Worm (Caenorhabditis elegans) whole organism, mixed stage, embryonic: ENCODE data around the gene ctsa-4.1.

Experiments
- bed-3 ChIP-seq: fragments of 200-800 bp; sonication (Bioruptor generic); optimal IDR thresholded peaks from 3 replicates; lab custom pipeline; 2018; ENCODE audit warnings: mild to moderate bottlenecking, missing genetic modification characterization, moderate library complexity, missing compliant biosample characterization
- ceh-83 ChIP-seq: fragments of 200-800 bp; sonication (Bioruptor generic); optimal IDR thresholded peaks from 2 replicates; lab custom pipeline; 2018; ENCODE audit warnings: mild to moderate bottlenecking, missing genetic modification characterization, missing compliant biosample characterization
- ces-1 ChIP-seq: fragments of 150-350 bp; optimal IDR thresholded peaks from 2 replicates; lab custom pipeline; 2014; ENCODE audit warnings: missing biosample characterization, missing genetic modification reagents, missing genetic modification characterization
- cnd-1 ChIP-seq: fragments of 200-800 bp; sonication (Bioruptor generic); optimal IDR thresholded peaks from 2 replicates; lab custom pipeline; 2018; ENCODE audit warnings: mild to moderate bottlenecking, missing genetic modification characterization, missing compliant biosample characterization
- drap-1 ChIP-seq: fragments of 200-800 bp; sonication (Bioruptor generic); optimal IDR thresholded peaks from 3 replicates; lab custom pipeline; 2018; ENCODE audit warnings: mild to moderate bottlenecking, missing genetic modification characterization, missing compliant biosample characterization
- elt-3 ChIP-seq: fragments of 150-350 bp; optimal IDR thresholded peaks from 2 replicates; lab custom pipeline; 2014; ENCODE audit warnings: missing biosample characterization, missing genetic modification characterization
- flh-1 ChIP-seq: fragments of 200-800 bp; sonication (Bioruptor generic); optimal IDR thresholded peaks from 2 replicates; lab custom pipeline; 2018; ENCODE audit warnings: mild to moderate bottlenecking, missing genetic modification characterization, moderate library complexity, missing compliant biosample characterization
- ham-2 ChIP-seq: fragments of 200-800 bp; sonication (Bioruptor generic); optimal IDR thresholded peaks from 2 replicates; lab custom pipeline; 2018; ENCODE audit warnings: mild to moderate bottlenecking, missing genetic modification characterization, missing compliant biosample characterization
- hlh-1 ChIP-seq: fragments of 150-350 bp; optimal IDR thresholded peaks from 2 replicates; lab custom pipeline; 2014; ENCODE audit warnings: missing biosample characterization, missing genetic modification reagents, missing genetic modification characterization
- lin-13 ChIP-seq: fragments of 150-350 bp; optimal IDR thresholded peaks from 2 replicates; lab custom pipeline; 2014; ENCODE audit warnings: missing biosample characterization, missing genetic modification characterization
- lin-32 ChIP-seq: fragments of 200-800 bp; sonication (Bioruptor generic); optimal IDR thresholded peaks from 2 replicates; lab custom pipeline; 2018; ENCODE audit warnings: mild to moderate bottlenecking, missing genetic modification characterization, missing compliant biosample characterization
- lsy-2 ChIP-seq: fragments of 150-350 bp; optimal IDR thresholded peaks from 2 replicates; lab custom pipeline; 2014; ENCODE audit warnings: missing biosample characterization, missing genetic modification characterization
- mab-5 ChIP-seq: fragments of 150-350 bp; optimal IDR thresholded peaks from 2 replicates; lab custom pipeline; 2014; ENCODE audit warnings: missing biosample characterization, missing genetic modification characterization
- mep-1 ChIP-seq: fragments of 150-350 bp; optimal IDR thresholded peaks from 2 replicates; lab custom pipeline; 2017; ENCODE audit warnings: missing biosample characterization, missing genetic modification reagents, missing genetic modification characterization, inconsistent platforms
- nhr-12 ChIP-seq: fragments of 150-350 bp; optimal IDR thresholded peaks from 2 replicates; lab custom pipeline; 2014; ENCODE audit warnings: missing biosample characterization, missing genetic modification characterization
- nhr-2 ChIP-seq: fragments of 150-350 bp; optimal IDR thresholded peaks from 2 replicates; lab custom pipeline; 2014; ENCODE audit warnings: missing biosample characterization, missing genetic modification characterization
- nhr-237 ChIP-seq: fragments of 150-350 bp; optimal IDR thresholded peaks from 2 replicates; lab custom pipeline; 2014; ENCODE audit warnings: missing biosample characterization, missing genetic modification characterization
- nhr-28 ChIP-seq: fragments of 150-350 bp; optimal IDR thresholded peaks from 2 replicates; lab custom pipeline; 2014; ENCODE audit warnings: missing biosample characterization, missing genetic modification characterization
- nhr-76 ChIP-seq: sonication (generic microtip); optimal IDR thresholded peaks from 2 replicates; lab custom pipeline; 2017; ENCODE audit warnings: missing biosample characterization, missing genetic modification characterization
- pha-4 ChIP-seq: fragments of 150-350 bp; optimal IDR thresholded peaks from 2 replicates; lab custom pipeline; 2018; ENCODE audit warnings: missing biosample characterization, missing genetic modification reagents, missing genetic modification characterization
- sem-2 ChIP-seq: fragments of 200-800 bp; sonication (Bioruptor generic); optimal IDR thresholded peaks from 2 replicates; lab custom pipeline; 2018; ENCODE audit warnings: mild to moderate bottlenecking, missing genetic modification characterization, missing compliant biosample characterization
- snpc-4 ChIP-seq: fragments of 150-350 bp; optimal IDR thresholded peaks from 2 replicates; lab custom pipeline; 2014; ENCODE audit warnings: missing biosample characterization, missing genetic modification characterization
- sptf-1 ChIP-seq: sonication (generic microtip); optimal IDR thresholded peaks from 2 replicates; lab custom pipeline; 2017; ENCODE audit warnings: mild to moderate bottlenecking, missing genetic modification characterization, moderate library complexity, missing compliant biosample characterization
- tbx-8 ChIP-seq: fragments of 200-800 bp; sonication (Bioruptor generic); optimal IDR thresholded peaks from 2 replicates; lab custom pipeline; 2018; ENCODE audit warnings: mild to moderate bottlenecking, missing genetic modification characterization, moderate library complexity, missing compliant biosample characterization
- unc-120 ChIP-seq: sonication (generic microtip); optimal IDR thresholded peaks from 2 replicates; lab custom pipeline; 2017; ENCODE audit warnings: missing genetic modification characterization, missing compliant biosample characterization; ENCODE audit not compliant: poor library complexity, severe bottlenecking
- ztf-11 ChIP-seq: fragments of 150-350 bp; optimal IDR thresholded peaks from 2 replicates; lab custom pipeline; 2014; ENCODE audit warnings: missing biosample characterization, missing genetic modification characterization

The ctsa-4.1 gene

ce11 chrII:6373361-6373760, 6.6 kb downstream of the ctsa-4.1 start:
- TF ChIP-seq drap-1 (GFP tag; lab: Kevin White, UChicago) (no peak), nhr-28 (tag; lab: Kevin White, UChicago) (no peak), tbx-8 (no peak)
- TF ChIP-seq, all 35 proteins: peak for 0

- TF ChIP-seq mep-1 (tag; lab: Kevin White, UChicago) = no peak
- no peak for TF ChIP-seq unc-120 (tag; lab: Kevin White, UChicago)
- no peak for TF ChIP-seq hlh-1
- TF ChIP-seq sem-2 (GFP tag; lab: Kevin White, UChicago) = no peak
- no peak for TF ChIP-seq ceh-83
- no peak for TF ChIP-seq ham-2 (GFP tag; lab: Kevin White, UChicago)
Observed at ce11 chrII:6374646-6375045, 7.8 kb downstream of the ctsa-4.1 start.

ce11 chrII:6376693-6377092, 9.9 kb downstream of the ctsa-4.1 start:
- TF ChIP-seq tbx-8 (no peak), snpc-4 (tag; lab: Kevin White, UChicago) (no peak), bed-3 (GFP tag; lab: Kevin White, UChicago) (no peak), nhr-2 (tag; lab: Kevin White, UChicago) (no peak)

ce11 chrII:6377381-6377948, 10.7 kb downstream of the ctsa-4.1 start:
- no peak for TF ChIP-seq pha-4 (tag; lab: Kevin White, UChicago)
- no peak for TF ChIP-seq nhr-28 (tag; lab: Kevin White, UChicago)
- TF ChIP-seq ham-2 (GFP tag; lab: Kevin White, UChicago) = no peak

ce11 chrII:6379038-6379563, 12.3 kb downstream of the ctsa-4.1 start:
- TF ChIP-seq ztf-11 (tag; lab: Kevin White, UChicago) (no peak), nhr-76 (tag; lab: Kevin White, UChicago) (no peak), bed-3 (GFP tag; lab: Kevin White, UChicago) (no peak), sptf-1 (tag; lab: Kevin White, UChicago) (no peak), tbx-8 (no peak), pha-4 (tag; lab: Kevin White, UChicago) (no peak), lin-13 (no peak), snpc-4 (tag; lab: Kevin White, UChicago) (no peak), mab-5 (no peak)

- TF ChIP-seq hlh-1 = no peak
- TF ChIP-seq lin-32 (GFP tag; lab: Kevin White, UChicago) = no peak
Observed at ce11 chrII:6380866-6381265, 14.1 kb downstream of the ctsa-4.1 start, which contains the start of gene F58F12.12. Gene F58F12.12, plus strand, starts transcription at chrII:6381166.

ce11 chrII:6383183-6383695, 16.4 kb downstream of the ctsa-4.1 start, which contains the start of gene F58F12.1:
Gene F58F12.1, plus strand, starts transcription at chrII:6383645.
- TF ChIP-seq nhr-237 (peak; percentile 43), ces-1 (GFP tag; lab: Kevin White, UChicago) (peak; percentile 22), lin-13 (peak; percentile 38), elt-3 (tag; lab: Kevin White, UChicago) (no peak), lsy-2 (tag; lab: Kevin White, UChicago) (peak; percentile 47), flh-1 (no peak), hlh-1 (no peak), sptf-1 (tag; lab: Kevin White, UChicago) (peak; percentile 12), mep-1 (tag; lab: Kevin White, UChicago) (peak; percentile 66), nhr-12 (tag; lab: Kevin White, UChicago) (no peak), pha-4 (tag; lab: Kevin White, UChicago) (no peak), cnd-1 (tag; lab: Kevin White, UChicago) (no peak)
